Fruit fly (Drosophila melanogaster): ENCODE measurements around the gene CG8944.

- peak; percentile 45 for TF ChIP-seq Pif1A (GFP tag; optimal IDR thresholded peaks at IDR 0.05)
- TF ChIP-seq EcR (GFP tag; optimal IDR thresholded peaks at IDR 0.05): no peak
- 0 out of 2 replicates have a peak, but pooled peaks have one; percentile 44 for TF ChIP-seq CG12605 (GFP tag; IDR thresholded peaks at IDR 0.05)
- TF ChIP-seq D1 (tag; optimal IDR thresholded peaks at IDR 0.05): no peak
- TF ChIP-seq CG4496 (GFP tag; IDR thresholded peaks at IDR 0.05): peak; percentile 84
- TF ChIP-seq CG9948 (tag; optimal IDR thresholded peaks at IDR 0.05): peak; percentile 44
- TF ChIP-seq CG10348 (GFP tag; IDR thresholded peaks at IDR 0.05): no peak
- peak; percentile 13 for TF ChIP-seq CG15710 (tag; optimal IDR thresholded peaks at IDR 0.05)
Observed at dm6 chrX:15740288-15740726, 5.7 kb downstream of the CG8944 start.

Data from whole organism, pupa.